Fruit fly (Drosophila melanogaster) S2 (cell line): ENCODE measurements around the gene CG4951.

Experiments used
- CG8478 ChIP-seq: fragments of >200 bp; optimal IDR thresholded peaks from 2 replicates; lab custom pipeline; 2018
- CTCF ChIP-seq, 2 experiments: fragments of >200 bp; optimal IDR thresholded peaks; 2 replicates each; lab custom pipeline; 2018

dm6 chr3R:27987329-27987728 lies 33.4 kb upstream of the CG4951 start:
- TF ChIP-seq CTCF (optimal IDR thresholded peaks at IDR 0.05; lab: Kevin White, UChicago), result no peak
- TF ChIP-seq CG8478 (lab: Kevin White, UChicago), result no peak
